Worm (Caenorhabditis elegans): Measurements from ENCODE around the gene C12D12.1.

The C12D12.1 gene

DNA sequence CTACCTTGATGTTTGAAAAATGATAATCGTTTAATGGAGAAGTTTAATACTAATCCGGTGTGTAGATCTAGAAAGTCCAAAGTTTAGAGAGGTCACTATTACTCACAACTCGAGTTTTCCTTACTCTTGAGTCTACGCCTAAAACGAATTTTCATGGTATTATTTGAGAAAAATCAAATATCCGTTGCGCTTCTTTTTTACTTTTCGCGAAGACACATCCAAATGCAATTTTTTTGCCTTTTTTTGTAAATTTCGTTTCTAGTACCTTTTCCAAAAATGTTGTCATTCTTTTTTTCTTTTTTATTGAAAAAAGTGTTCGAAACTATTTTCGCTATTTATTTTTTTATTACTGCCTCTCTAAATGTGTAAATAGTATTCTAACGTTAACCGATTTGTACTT is 14.7 kb downstream of the C12D12.1 start:
- TF ChIP-seq lsy-12 (tag; optimal IDR thresholded peaks at IDR 0.05): no peak
- peak; percentile 81 for TF ChIP-seq fkh-10 (GFP tag; optimal IDR thresholded peaks at IDR 0.05)

DNA sequence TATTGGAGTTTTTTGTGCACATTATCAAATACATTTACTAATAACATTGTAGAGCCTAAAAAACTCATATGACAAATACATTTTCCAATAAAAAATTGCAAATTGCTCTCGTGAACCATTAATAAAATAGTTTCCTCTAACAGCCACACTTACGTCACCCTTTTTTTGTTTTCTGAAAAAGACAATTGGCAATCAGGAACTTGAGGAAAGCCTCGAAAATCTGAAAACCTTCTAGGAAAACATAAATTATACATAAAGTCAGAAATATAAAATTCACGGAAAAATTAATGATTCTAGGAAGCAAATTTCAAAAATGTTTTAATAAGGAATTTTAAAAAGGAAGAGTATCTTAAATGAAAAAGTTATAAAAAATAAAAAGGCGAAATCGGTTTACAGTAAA is 18.1 kb downstream of the C12D12.1 start:
- TF ChIP-seq ztf-4 (tag; optimal IDR thresholded peaks at IDR 0.05) (no peak), egl-5 (tag; optimal IDR thresholded peaks at IDR 0.05) (no peak), nhr-67 (tag; optimal IDR thresholded peaks at IDR 0.05) (no peak), skn-1 (tag; optimal IDR thresholded peaks at IDR 0.05) (no peak), elt-2 (tag; optimal IDR thresholded peaks at IDR 0.05) (no peak), pqm-1 (tag; optimal IDR thresholded peaks at IDR 0.05) (no peak), lin-15B (tag; optimal IDR thresholded peaks at IDR 0.05) (no peak), nhr-11 (tag; optimal IDR thresholded peaks at IDR 0.05) (no peak)

DNA sequence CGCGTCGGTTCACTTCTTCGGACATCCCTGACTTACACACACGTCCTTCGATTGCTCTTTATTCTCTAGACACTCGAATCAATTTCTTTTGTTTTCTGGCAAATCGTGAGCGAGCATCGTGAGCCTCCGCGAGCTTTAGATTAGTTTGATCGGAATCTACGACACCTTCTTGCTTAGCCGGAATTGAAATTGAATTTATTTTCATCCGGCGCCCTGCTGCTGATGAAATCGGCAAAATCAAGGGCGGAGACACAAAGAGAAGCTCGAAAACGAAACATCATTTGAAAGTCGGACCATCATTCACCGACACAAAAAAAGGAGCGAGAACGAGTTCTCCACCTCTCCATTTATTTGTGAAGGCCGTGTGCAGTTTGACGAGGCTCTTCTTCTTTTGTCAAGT is 19.4 kb downstream of the C12D12.1 start, which contains the start of gene npr-16:
npr-16 (plus strand) TSS at position 301 of the 400 bp plus-strand sequence.
- TF ChIP-seq daf-12 (tag; optimal IDR thresholded peaks at IDR 0.05) (no peak), fkh-10 (GFP tag; optimal IDR thresholded peaks at IDR 0.05) (peak; percentile 55)

DNA sequence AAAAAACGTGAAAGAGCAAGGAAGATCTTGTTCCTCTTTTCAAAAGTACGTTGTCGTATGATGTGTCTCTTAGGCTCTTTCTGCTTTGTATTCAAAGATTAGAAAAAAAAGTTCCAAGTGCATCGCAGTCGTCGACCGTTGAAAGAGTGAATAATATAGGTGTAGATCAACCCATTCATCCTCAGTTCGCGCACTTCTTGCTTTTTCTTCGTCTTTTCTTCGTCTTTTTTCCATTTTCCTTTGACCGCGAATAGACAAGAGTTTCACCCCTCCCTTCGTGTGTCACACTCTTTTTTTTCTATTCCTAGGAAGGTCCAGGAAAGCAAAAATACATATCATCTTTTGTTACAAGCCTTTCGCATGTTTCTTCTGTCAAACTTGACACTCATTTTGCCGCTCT is 27.7 kb downstream of the C12D12.1 start:
- no peak for TF ChIP-seq elt-2 (tag; optimal IDR thresholded peaks at IDR 0.05)
- no peak for TF ChIP-seq ceh-9 (tag; optimal IDR thresholded peaks at IDR 0.05)
- no peak for TF ChIP-seq pha-4 (tag; optimal IDR thresholded peaks at IDR 0.05)
- TF ChIP-seq ceh-82 (tag; optimal IDR thresholded peaks at IDR 0.05): no peak

DNA sequence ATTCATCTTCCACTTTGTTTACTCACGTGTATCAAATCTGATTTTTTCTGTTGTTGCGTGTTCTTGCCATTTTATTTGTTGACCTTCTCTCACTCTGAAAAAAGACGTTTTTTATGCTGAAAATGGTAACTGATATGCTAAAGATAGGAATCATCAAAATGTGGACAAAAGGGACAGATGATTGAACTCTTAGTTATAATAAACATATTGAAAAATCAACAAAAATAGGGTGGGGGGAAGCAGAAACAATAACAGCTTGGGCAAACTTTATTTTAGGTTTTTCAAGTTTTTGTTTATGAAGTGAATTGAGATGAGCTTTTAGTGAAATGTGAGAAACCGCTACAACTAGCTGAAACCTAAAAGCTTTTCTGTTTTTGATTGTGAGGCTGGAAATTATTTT is 33.9 kb downstream of the C12D12.1 start, which contains the start of gene F56B6.6:
F56B6.6 (minus strand) TSS at position 101 of the 400 bp plus-strand sequence.
- no peak for TF ChIP-seq unc-39 (tag; optimal IDR thresholded peaks at IDR 0.05)
- TF ChIP-seq ztf-11 (tag; optimal IDR thresholded peaks at IDR 0.05): no peak
- TF ChIP-seq mml-1 (tag; optimal IDR thresholded peaks at IDR 0.05): no peak

DNA sequence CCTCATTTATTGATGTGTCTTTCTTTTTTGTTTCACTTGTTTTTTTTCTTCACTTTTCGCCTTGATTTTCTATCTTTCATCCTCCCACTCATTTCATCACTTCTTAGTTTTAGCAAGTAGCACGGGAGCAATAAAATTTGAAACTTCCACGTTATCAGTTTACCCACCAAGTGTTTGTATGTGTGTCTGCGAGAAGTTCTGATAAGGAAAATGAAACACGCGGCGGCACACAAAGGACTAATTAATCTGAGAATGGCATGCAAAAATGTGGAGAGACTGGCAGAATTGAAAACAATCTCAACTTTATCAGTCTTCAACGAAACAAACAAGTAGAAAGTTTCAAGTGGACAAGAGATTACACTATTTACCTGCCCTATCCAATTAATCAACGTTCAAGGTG is 35.2 kb downstream of the C12D12.1 start:
- no peak for TF ChIP-seq nhr-12 (tag; optimal IDR thresholded peaks at IDR 0.05)
- TF ChIP-seq elt-2 (tag; optimal IDR thresholded peaks at IDR 0.05): peak; percentile 96
- TF ChIP-seq mdl-1 (tag; optimal IDR thresholded peaks at IDR 0.05): no peak
- peak; percentile 89 for TF ChIP-seq pqm-1 (tag; optimal IDR thresholded peaks at IDR 0.05)
- peak; percentile 36 for TF ChIP-seq jun-1 (tag; optimal IDR thresholded peaks at IDR 0.05)
- peak; percentile 44 for TF ChIP-seq pha-4 (tag; optimal IDR thresholded peaks at IDR 0.05)

DNA sequence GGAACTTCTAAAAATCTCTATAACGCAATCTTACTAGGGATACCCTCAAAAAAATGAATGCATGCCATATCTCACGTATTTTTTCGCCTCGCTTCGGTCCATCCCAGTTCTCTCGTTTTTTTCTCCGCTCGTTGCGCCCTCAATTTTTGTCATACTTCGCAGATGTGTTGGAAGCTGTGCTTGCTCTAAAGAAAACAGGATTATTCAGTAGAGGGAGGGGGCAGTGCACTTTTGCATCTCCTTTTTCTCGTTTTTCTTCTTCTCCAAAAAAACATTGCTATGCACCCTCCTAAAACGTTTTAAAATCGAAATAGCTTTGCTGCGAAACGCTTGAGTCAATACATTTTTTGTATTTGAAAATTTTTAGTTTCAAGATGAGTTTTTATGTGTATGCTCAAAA is 36.5 kb downstream of the C12D12.1 start:
- TF ChIP-seq lin-39 (tag; optimal IDR thresholded peaks at IDR 0.05): peak; percentile 19
- TF ChIP-seq hmg-11 (tag; optimal IDR thresholded peaks at IDR 0.05): peak; percentile 30
- no peak for TF ChIP-seq ceh-9 (tag; optimal IDR thresholded peaks at IDR 0.05)
- TF ChIP-seq fkh-2 (tag; optimal IDR thresholded peaks at IDR 0.05): no peak
- TF ChIP-seq lin-15B (tag; optimal IDR thresholded peaks at IDR 0.05): no peak
- peak; percentile 25 for TF ChIP-seq nfya-1 (tag; optimal IDR thresholded peaks at IDR 0.05; ENCODE audit: insufficient read depth)

DNA sequence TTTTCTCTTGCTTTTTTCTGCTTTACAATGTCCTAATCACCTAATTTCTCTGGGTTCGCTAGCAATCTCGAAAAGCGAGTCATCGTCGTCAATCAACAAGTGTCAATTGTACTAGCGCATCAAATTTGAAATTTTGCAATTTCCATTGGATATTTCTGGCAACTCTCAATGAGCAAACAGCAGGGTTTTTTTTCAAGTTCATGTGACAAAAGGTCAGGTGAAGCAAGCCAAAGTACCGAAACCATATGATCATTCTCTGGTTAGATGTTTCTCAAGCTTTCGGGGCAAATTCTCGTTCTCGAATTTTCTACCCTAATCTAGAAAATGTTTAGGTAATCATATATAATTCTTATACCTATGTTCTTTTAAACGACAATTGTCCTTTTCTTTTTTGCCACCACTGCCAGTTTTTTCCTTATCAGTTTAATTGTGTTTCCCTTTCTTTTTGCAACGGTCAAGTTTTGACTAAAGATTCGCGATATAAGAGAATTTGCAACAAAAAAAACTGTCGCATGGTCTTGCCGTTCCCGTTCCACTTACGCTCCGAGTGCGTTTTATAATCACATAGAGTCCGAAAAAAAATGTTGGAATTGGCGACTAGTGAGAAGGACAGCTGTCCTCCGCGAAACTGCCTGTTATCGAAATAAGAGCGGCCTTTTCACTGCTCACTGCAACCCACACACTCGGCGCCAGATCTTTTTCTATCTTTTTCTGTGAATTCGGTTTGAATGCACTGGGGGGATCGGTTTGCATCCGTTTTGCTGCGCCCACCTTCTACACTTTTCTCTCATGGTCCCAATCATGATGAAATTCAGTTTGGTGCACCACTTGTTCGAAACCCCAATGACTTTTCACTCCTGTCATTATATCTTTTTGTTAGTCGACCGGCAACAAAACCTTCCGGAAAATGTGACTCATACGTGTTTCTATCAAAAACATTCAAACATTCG is 37.5 kb downstream of the C12D12.1 start:
- TF ChIP-seq nhr-28 (tag; optimal IDR thresholded peaks at IDR 0.05) (no peak), hmg-11 (tag; optimal IDR thresholded peaks at IDR 0.05) (no peak), fkh-10 (GFP tag; optimal IDR thresholded peaks at IDR 0.05) (no peak), unc-62 (GFP tag; optimal IDR thresholded peaks at IDR 0.05) (no peak), nhr-11 (tag; optimal IDR thresholded peaks at IDR 0.05) (no peak), egl-27 (tag; optimal IDR thresholded peaks at IDR 0.05) (no peak), zag-1 (tag; optimal IDR thresholded peaks at IDR 0.05) (no peak), fkh-2 (tag; optimal IDR thresholded peaks at IDR 0.05) (no peak), R02D3.7 (tag; optimal IDR thresholded peaks at IDR 0.05) (no peak), nhr-25 (tag; optimal IDR thresholded peaks at IDR 0.05) (no peak), elt-3 (tag; optimal IDR thresholded peaks at IDR 0.05) (no peak), aly-2 (tag; optimal IDR thresholded peaks at IDR 0.05) (no peak), fos-1 (tag; optimal IDR thresholded peaks at IDR 0.05) (no peak), pha-4 (tag; optimal IDR thresholded peaks at IDR 0.05) (no peak), lin-39 (tag; optimal IDR thresholded peaks at IDR 0.05) (no peak), nfya-1 (tag; optimal IDR thresholded peaks at IDR 0.05; ENCODE audit: insufficient read depth) (no peak), ZK546.5 (tag; optimal IDR thresholded peaks at IDR 0.05) (no peak), ceh-82 (tag; optimal IDR thresholded peaks at IDR 0.05) (no peak), lsy-12 (tag; optimal IDR thresholded peaks at IDR 0.05) (no peak), ztf-11 (tag; optimal IDR thresholded peaks at IDR 0.05) (no peak)

All from whole organism, L3 larva.